Worm (Caenorhabditis elegans) whole organism, L4/young adult: Measurements from ENCODE around the gene B0334.20.

ENCODE experiments used
- dao-5 ChIP-seq: sonication (generic microtip); optimal IDR thresholded peaks from 2 replicates; lab custom pipeline; 2016; ENCODE audit warnings: missing genotype, missing genetic modification characterization, moderate library complexity, missing compliant biosample characterization
- him-1 ChIP-seq: sonication (generic microtip); optimal IDR thresholded peaks from 2 replicates; lab custom pipeline; 2016; ENCODE audit warnings: missing genotype, missing genetic modification reagents, missing genetic modification characterization, missing compliant biosample characterization

ce11 chrII:11473525-11474181 lies 26.6 kb downstream of the B0334.20 start, which contains the start of the genes metl-1 and W02B12.11:
- TF ChIP-seq him-1 (tag; lab: Kevin White, UChicago) = peak; percentile 38
- no peak for TF ChIP-seq dao-5 (tag; lab: Kevin White, UChicago)
